Fruit fly (Drosophila melanogaster) whole organism: ENCODE results near the gene Fit2.

ENCODE experiments used
- CG8478 ChIP-seq: fragments of >200 bp; optimal IDR thresholded peaks from 2 replicates; lab custom pipeline; 2018; ENCODE audit warnings: inconsistent platforms
- Dll ChIP-seq: fragments of >200 bp; optimal IDR thresholded peaks from 2 replicates; lab custom pipeline; 2017
- EcR ChIP-seq, 2 experiments: fragments of >200 bp; optimal IDR thresholded peaks; 2 replicates each; lab custom pipeline; 2017; ENCODE audit warnings: missing biosample characterization in 2 of 2, missing genetic modification characterization in 2 of 2, missing genetic modification reagents in 2 of 2
- pan ChIP-seq: fragments of >200 bp; optimal IDR thresholded peaks from 2 replicates; lab custom pipeline; 2017
- psq ChIP-seq: fragments of >200 bp; optimal IDR thresholded peaks from 2 replicates; lab custom pipeline; 2017
- usp ChIP-seq: fragments of >200 bp; optimal IDR thresholded peaks from 2 replicates; lab custom pipeline; 2017; ENCODE audit warnings: missing biosample characterization, missing genetic modification characterization, mixed read lengths

The Fit2 gene

DNA sequence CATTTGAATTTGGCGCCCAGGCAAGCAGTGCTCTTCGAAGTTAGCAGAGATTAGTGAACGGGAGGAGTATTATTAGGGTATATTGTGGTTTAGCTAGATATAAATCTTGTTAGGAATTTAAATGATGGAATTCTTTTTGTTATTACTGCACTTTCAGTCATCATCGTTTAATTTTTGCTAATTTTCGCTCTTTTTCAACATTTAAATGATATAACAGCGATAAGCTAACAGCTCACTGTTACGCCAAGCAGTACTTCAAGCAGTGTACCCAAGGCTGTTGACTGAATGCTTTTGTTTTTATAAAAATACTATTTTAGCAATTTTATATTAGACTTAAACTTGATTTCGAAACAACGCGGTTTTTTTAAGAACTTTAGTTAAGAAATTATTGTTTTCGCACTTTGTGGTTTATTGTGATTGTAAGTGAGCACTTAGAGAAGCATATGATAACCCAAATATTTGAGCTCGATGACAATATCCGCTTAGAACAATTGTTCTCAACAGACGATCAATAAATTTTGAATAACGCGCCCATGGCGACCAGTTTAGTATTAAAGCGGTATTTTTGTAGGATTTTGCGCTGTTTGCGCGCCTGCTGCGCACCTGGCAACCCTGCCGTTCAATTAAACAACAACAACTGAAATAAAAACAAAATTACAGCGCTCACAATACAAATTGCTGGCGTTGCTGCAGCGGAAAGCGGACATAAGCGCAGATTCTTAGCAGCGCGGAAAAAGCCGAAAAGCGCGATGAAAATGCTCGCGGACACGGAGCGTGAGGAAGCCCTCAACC, 26.7 kb downstream of the Fit2 start:
- no peak for TF ChIP-seq usp (GFP tag; lab: Kevin White, UChicago)
- no peak for TF ChIP-seq CG8478
- no peak for TF ChIP-seq EcR (GFP tag; optimal IDR thresholded peaks at IDR 0.05; lab: Kevin White, UChicago)
- TF ChIP-seq Dll (lab: Kevin White, UChicago), result no peak
- TF ChIP-seq psq (lab: Kevin White, UChicago), result no peak
- TF ChIP-seq pan (lab: Kevin White, UChicago), result no peak

DNA sequence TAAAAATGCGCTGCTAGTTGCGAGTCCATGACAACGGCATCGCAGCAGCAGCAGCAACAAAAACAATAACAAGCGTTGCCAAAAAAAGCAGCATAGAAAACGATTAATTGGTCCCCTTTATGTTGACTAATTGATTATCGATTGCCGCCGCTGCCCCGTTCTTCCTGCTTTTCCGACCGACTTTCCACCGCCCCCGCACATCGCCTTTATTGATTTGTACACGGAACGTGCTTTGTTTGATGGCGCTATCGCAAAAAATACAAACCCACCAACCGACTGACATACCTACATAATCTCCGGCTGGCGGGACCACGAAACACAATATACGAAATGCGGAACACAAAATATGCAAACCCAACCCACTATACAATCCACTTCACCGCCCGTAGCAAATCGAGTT, 27.3 kb downstream of the Fit2 start:
- TF ChIP-seq psq (lab: Kevin White, UChicago), result no peak

DNA sequence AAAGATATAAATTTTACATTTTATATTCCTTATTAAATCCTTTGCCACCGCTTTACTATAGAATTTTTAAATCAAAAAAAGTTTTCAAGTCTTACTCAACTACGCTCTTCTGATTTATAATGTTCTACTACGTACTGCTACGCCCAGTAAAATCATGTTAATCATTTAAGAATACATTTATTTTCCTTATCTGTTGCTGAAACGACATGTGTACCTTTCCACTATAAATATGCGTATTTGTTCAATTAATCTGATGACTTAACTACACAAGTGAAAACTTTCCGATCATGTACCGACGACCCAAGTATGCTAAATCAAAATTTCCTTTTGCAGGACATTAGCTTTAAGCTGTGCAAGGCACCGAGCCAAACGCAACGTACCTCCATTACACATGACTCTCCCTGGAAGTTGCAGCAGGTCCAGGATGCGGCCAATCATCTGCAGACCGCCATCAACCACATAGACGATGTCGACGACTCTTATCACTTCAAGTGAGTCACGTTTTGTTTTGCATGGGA, 28.3 kb downstream of the Fit2 start:
- TF ChIP-seq psq (lab: Kevin White, UChicago) (no peak), EcR (GFP tag; optimal IDR thresholded peaks at IDR 0.05; lab: Kevin White, UChicago) (no peak), Dll (lab: Kevin White, UChicago) (no peak), CG8478 (no peak), pan (lab: Kevin White, UChicago) (no peak), usp (GFP tag; lab: Kevin White, UChicago) (no peak)

DNA sequence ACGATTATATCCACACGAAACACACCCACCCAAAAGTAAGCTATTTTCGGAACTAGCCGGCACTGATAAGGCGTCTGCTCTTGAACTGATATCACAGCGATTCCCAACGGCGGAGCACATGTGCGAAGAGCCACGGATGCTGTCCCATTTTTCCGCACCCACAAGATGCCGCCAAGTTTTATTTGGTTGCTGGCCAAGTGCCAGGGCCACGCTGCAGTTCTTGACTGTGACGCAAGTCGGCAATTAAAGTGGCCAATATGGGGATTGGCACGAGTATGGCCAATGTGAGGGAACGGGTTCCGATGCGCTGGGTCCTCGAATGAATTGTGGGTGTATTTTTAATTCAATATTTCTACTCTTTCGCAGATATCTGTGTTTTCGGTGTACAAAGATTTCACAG, 29.8 kb downstream of the Fit2 start:
- TF ChIP-seq usp (GFP tag; lab: Kevin White, UChicago) (no peak), EcR (GFP tag; optimal IDR thresholded peaks at IDR 0.05; lab: Kevin White, UChicago) (no peak), pan (lab: Kevin White, UChicago) (no peak), Dll (lab: Kevin White, UChicago) (no peak), psq (lab: Kevin White, UChicago) (no peak), CG8478 (no peak)

DNA sequence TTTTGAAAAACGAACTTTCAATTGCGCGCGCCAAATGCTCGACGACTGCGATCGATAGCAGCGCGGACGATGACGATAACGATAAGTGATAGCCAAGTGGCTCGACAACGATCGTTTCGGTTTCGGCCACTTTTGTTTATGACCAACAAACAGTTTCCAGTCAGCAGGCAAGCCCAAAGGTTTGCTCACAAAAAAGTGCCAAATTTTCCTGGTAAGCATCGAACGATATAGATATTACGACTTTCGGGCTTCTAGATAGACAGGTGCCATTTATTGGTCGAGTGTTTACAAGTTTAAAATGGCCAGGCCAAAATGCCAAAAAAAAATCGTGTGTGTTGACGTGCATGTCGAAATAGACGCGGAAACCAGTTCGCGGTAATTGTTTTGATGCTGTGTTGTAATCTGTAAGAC, 31.3 kb downstream of the Fit2 start, which contains the start of gene CG7724:
CG7724 (plus strand) TSS at position 147 of the 411 bp plus-strand sequence.
- TF ChIP-seq Dll (lab: Kevin White, UChicago), result no peak
- TF ChIP-seq pan (lab: Kevin White, UChicago), result no peak
- TF ChIP-seq usp (GFP tag; lab: Kevin White, UChicago), result no peak
- TF ChIP-seq CG8478, result no peak
- no peak for TF ChIP-seq EcR (GFP tag; optimal IDR thresholded peaks at IDR 0.05; lab: Kevin White, UChicago)
- TF ChIP-seq psq (lab: Kevin White, UChicago), result no peak
